Fruit fly (Drosophila melanogaster) whole organism, embryonic: Measurements from ENCODE around the gene Hsp22.

Source experiments
- Blimp-1 ChIP-seq: fragments of 200-800 bp; sonication (Bioruptor generic); optimal IDR thresholded peaks from 3 replicates; lab custom pipeline; 2018; ENCODE audit warnings: missing biosample characterization, missing genetic modification characterization, mild to moderate bottlenecking, moderate library complexity, missing genetic modification reagents
- CG13775 ChIP-seq: fragments of 200-800 bp; sonication (Bioruptor generic); optimal IDR thresholded peaks from 3 replicates; lab custom pipeline; 2017; ENCODE audit warnings: missing biosample characterization, mild to moderate bottlenecking, missing genetic modification characterization
- CG1529 ChIP-seq: fragments of 200-800 bp; sonication (Bioruptor generic); optimal IDR thresholded peaks from 3 replicates; lab custom pipeline; 2018; ENCODE audit warnings: missing biosample characterization, missing genetic modification characterization
- CG15479 ChIP-seq: fragments of 200-800 bp; sonication (Bioruptor generic); optimal IDR thresholded peaks from 3 replicates; lab custom pipeline; 2019; ENCODE audit warnings: missing biosample characterization, mild to moderate bottlenecking, missing genetic modification characterization, moderate library complexity
- CG17186 ChIP-seq: fragments of 200-800 bp; sonication (Bioruptor generic); optimal IDR thresholded peaks from 3 replicates; lab custom pipeline; 2017; ENCODE audit warnings: missing biosample characterization, missing genetic modification reagents, missing genetic modification characterization
- CG17385 ChIP-seq: fragments of 200-800 bp; sonication (Bioruptor generic); optimal IDR thresholded peaks from 3 replicates; lab custom pipeline; 2018; ENCODE audit warnings: missing biosample characterization, mild to moderate bottlenecking, missing genetic modification characterization
- CG17568 ChIP-seq: fragments of 200-800 bp; sonication (Bioruptor generic); optimal IDR thresholded peaks from 2 replicates; lab custom pipeline; 2018; ENCODE audit warnings: missing biosample characterization, mild to moderate bottlenecking, missing genetic modification characterization, moderate library complexity
- CG17829 ChIP-seq: fragments of 200-800 bp; optimal IDR thresholded peaks from 2 replicates; lab custom pipeline; 2019; ENCODE audit warnings: missing biosample characterization, mild to moderate bottlenecking, missing genetic modification characterization, moderate library complexity
- CG4424 ChIP-seq: fragments of 200-800 bp; sonication (Bioruptor generic); optimal IDR thresholded peaks from 3 replicates; lab custom pipeline; 2016; ENCODE audit warnings: missing biosample characterization, missing genetic modification characterization
- CG4854 ChIP-seq: fragments of 200-800 bp; sonication (Bioruptor generic); optimal IDR thresholded peaks from 2 replicates; lab custom pipeline; 2016; ENCODE audit warnings: missing biosample characterization, missing genetic modification characterization, inconsistent platforms
- CG6683 ChIP-seq: fragments of 200-800 bp; sonication (Bioruptor generic); optimal IDR thresholded peaks from 2 replicates; lab custom pipeline; 2017; ENCODE audit warnings: missing biosample characterization, mild to moderate bottlenecking, missing genetic modification characterization, missing genetic modification reagents
- CG6689 ChIP-seq: fragments of 200-800 bp; sonication (Bioruptor generic); IDR thresholded peaks from 2 replicates; pipeline ENCODE4 v1.3.6; 2022; ENCODE audit warnings: missing biosample characterization, missing genetic modification characterization
- CG7271 ChIP-seq: fragments of 200-800 bp; sonication (Bioruptor generic); optimal IDR thresholded peaks from 2 replicates; lab custom pipeline; 2018; ENCODE audit warnings: missing biosample characterization, mild to moderate bottlenecking, missing genetic modification characterization, moderate library complexity
- CG7786 ChIP-seq: fragments of 200-800 bp; sonication (Bioruptor generic); optimal IDR thresholded peaks from 2 replicates; lab custom pipeline; 2016; ENCODE audit warnings: missing biosample characterization, missing genetic modification characterization
- CG7987 ChIP-seq: fragments of 200-800 bp; sonication (Bioruptor generic); optimal IDR thresholded peaks from 2 replicates; lab custom pipeline; 2018; ENCODE audit warnings: missing biosample characterization, mild to moderate bottlenecking, missing genetic modification characterization, moderate library complexity
- CG9215 ChIP-seq: fragments of 200-800 bp; sonication (Bioruptor generic); IDR thresholded peaks from 2 replicates; pipeline ENCODE4 v1.3.6; 2022; ENCODE audit warnings: missing biosample characterization, missing genetic modification characterization
- CG9876 ChIP-seq: fragments of 200-800 bp; sonication (Bioruptor generic); optimal IDR thresholded peaks from 2 replicates; lab custom pipeline; 2016; ENCODE audit warnings: missing biosample characterization, missing genetic modification characterization
- CoRest ChIP-seq: fragments of 200-800 bp; sonication (Bioruptor generic); optimal IDR thresholded peaks from 3 replicates; lab custom pipeline; 2018; ENCODE audit warnings: missing biosample characterization, mild to moderate bottlenecking, missing genetic modification characterization, moderate library complexity
- Deaf1 ChIP-seq: fragments of 200-800 bp; optimal IDR thresholded peaks from 3 replicates; lab custom pipeline; 2019; ENCODE audit warnings: missing biosample characterization, mild to moderate bottlenecking, missing genetic modification characterization, moderate library complexity
- Doc3 ChIP-seq: fragments of 200-800 bp; sonication (Bioruptor generic); IDR thresholded peaks from 3 replicates; pipeline ENCODE4 v1.3.6; 2022; ENCODE audit warnings: missing biosample characterization, missing genetic modification characterization; ENCODE audit not compliant: partially characterized antibody
- Lhr ChIP-seq: fragments of 200-800 bp; sonication (Bioruptor generic); optimal IDR thresholded peaks from 3 replicates; lab custom pipeline; 2017; ENCODE audit warnings: mild to moderate bottlenecking, missing biosample characterization, missing genetic modification reagents, missing genetic modification characterization
- MESR4 ChIP-seq: fragments of 200-800 bp; sonication (Bioruptor generic); optimal IDR thresholded peaks from 2 replicates; lab custom pipeline; 2018; ENCODE audit warnings: missing biosample characterization, mild to moderate bottlenecking, missing genetic modification characterization, moderate library complexity
- Oli ChIP-seq: fragments of 200-800 bp; sonication (Bioruptor generic); optimal IDR thresholded peaks from 2 replicates; lab custom pipeline; 2018; ENCODE audit warnings: missing biosample characterization, mild to moderate bottlenecking, missing genetic modification characterization, moderate library complexity
- Optix ChIP-seq: fragments of 200-800 bp; sonication (Bioruptor generic); IDR thresholded peaks from 3 replicates; pipeline ENCODE4 v1.3.6; 2022; ENCODE audit warnings: missing biosample characterization, missing genetic modification characterization
- PHDP ChIP-seq: fragments of 200-800 bp; sonication (Bioruptor generic); optimal IDR thresholded peaks from 3 replicates; lab custom pipeline; 2018; ENCODE audit warnings: missing biosample characterization, mild to moderate bottlenecking, missing genetic modification characterization, moderate library complexity
- Poxn ChIP-seq: fragments of 200-800 bp; sonication (Bioruptor generic); IDR thresholded peaks from 2 replicates; pipeline ENCODE4 v1.3.6; 2022; ENCODE audit warnings: missing biosample characterization, missing genetic modification characterization
- Scr ChIP-seq: fragments of 200-800 bp; sonication (Bioruptor generic); IDR thresholded peaks from 2 replicates; pipeline ENCODE4 v1.3.6; 2022; ENCODE audit warnings: missing biosample characterization, missing genetic modification characterization; ENCODE audit not compliant: partially characterized antibody
- Spps ChIP-seq: fragments of 200-800 bp; sonication (Bioruptor generic); optimal IDR thresholded peaks from 2 replicates; lab custom pipeline; 2018; ENCODE audit warnings: missing biosample characterization, mild to moderate bottlenecking, missing genetic modification characterization
- Trl ChIP-seq, 3 experiments: fragments of >200 bp in 2 of 3; fragments of 200-800 bp in 1 of 3; sonication (Bioruptor generic) in 1 of 3; optimal IDR thresholded peaks; 2 replicates in 1 of 3; 3 replicates in 2 of 3; lab custom pipeline; 2016 to 2017; ENCODE audit warnings: missing biosample characterization in 1 of 3, missing genetic modification characterization in 1 of 3
- chm ChIP-seq: fragments of 200-800 bp; sonication (Bioruptor generic); IDR thresholded peaks from 2 replicates; pipeline ENCODE4 v1.3.6; 2022; ENCODE audit warnings: missing biosample characterization, missing genetic modification characterization
- croc ChIP-seq: fragments of 200-800 bp; sonication (Bioruptor generic); conservative IDR thresholded peaks from 3 replicates; pipeline ENCODE4 v1.3.6; 2022; ENCODE audit warnings: missing biosample characterization, missing genetic modification characterization
- dati ChIP-seq: fragments of 200-800 bp; sonication (Bioruptor generic); IDR thresholded peaks from 2 replicates; pipeline ENCODE4 v1.3.6; 2022; ENCODE audit warnings: missing biosample characterization, missing genetic modification characterization
- dmrt11E ChIP-seq: fragments of 200-800 bp; sonication (Bioruptor generic); optimal IDR thresholded peaks from 3 replicates; lab custom pipeline; 2018; ENCODE audit warnings: missing biosample characterization, mild to moderate bottlenecking, missing genetic modification characterization, moderate library complexity
- gsb-n ChIP-seq: fragments of 200-800 bp; sonication (Bioruptor generic); optimal IDR thresholded peaks from 3 replicates; lab custom pipeline; 2018; ENCODE audit warnings: missing biosample characterization, mild to moderate bottlenecking, missing genetic modification characterization
- hth ChIP-seq: fragments of >200 bp; optimal IDR thresholded peaks from 2 replicates; lab custom pipeline; 2017; ENCODE audit warnings: inconsistent platforms
- jigr1 ChIP-seq: fragments of 200-800 bp; sonication (Bioruptor generic); IDR thresholded peaks from 3 replicates; pipeline ENCODE4 v1.3.6; 2022; ENCODE audit warnings: missing biosample characterization, missing genetic modification characterization
- nerfin-1 ChIP-seq: fragments of 200-800 bp; sonication (Bioruptor generic); optimal IDR thresholded peaks from 3 replicates; lab custom pipeline; 2019; ENCODE audit warnings: missing biosample characterization, mild to moderate bottlenecking, missing genetic modification characterization, moderate library complexity
- onecut ChIP-seq: fragments of 200-800 bp; sonication (Bioruptor generic); IDR thresholded peaks from 2 replicates; pipeline ENCODE4 v1.3.6; 2022; ENCODE audit warnings: missing biosample characterization, missing genetic modification characterization
- otp ChIP-seq: fragments of 200-800 bp; sonication (Bioruptor generic); IDR thresholded peaks from 3 replicates; pipeline ENCODE4, ENCODE4 v1.3.6; 2022; ENCODE audit warnings: missing biosample characterization, missing genetic modification characterization
- phol ChIP-seq: fragments of 200-800 bp; sonication (Bioruptor generic); optimal IDR thresholded peaks from 3 replicates; lab custom pipeline; 2018; ENCODE audit warnings: missing biosample characterization, mild to moderate bottlenecking, missing genetic modification characterization, moderate library complexity
- schlank ChIP-seq: fragments of 200-800 bp; sonication (Bioruptor generic); optimal IDR thresholded peaks from 2 replicates; lab custom pipeline; 2018; ENCODE audit warnings: missing biosample characterization, mild to moderate bottlenecking, missing genetic modification characterization
- sens ChIP-seq: fragments of 200-800 bp; sonication (Bioruptor generic); peaks from one replicate; lab custom pipeline; 2016; ENCODE audit warnings: missing biosample characterization, missing genetic modification characterization
- shn ChIP-seq: fragments of 200-800 bp; sonication (Bioruptor generic); optimal IDR thresholded peaks from 3 replicates; lab custom pipeline; 2016; ENCODE audit warnings: missing biosample characterization, missing genetic modification characterization
- slou ChIP-seq: fragments of 200-800 bp; sonication (Bioruptor generic); optimal IDR thresholded peaks from 3 replicates; lab custom pipeline; 2016; ENCODE audit warnings: missing biosample characterization, missing genetic modification characterization
- stwl ChIP-seq: fragments of 200-800 bp; sonication (Bioruptor generic); optimal IDR thresholded peaks from 3 replicates; lab custom pipeline; 2018; ENCODE audit warnings: missing biosample characterization, mild to moderate bottlenecking, missing genetic modification characterization, moderate library complexity
- tll ChIP-seq, 2 experiments: fragments of 200-800 bp in 1 of 2; fragments of >200 bp in 1 of 2; sonication (Bioruptor generic) in 1 of 2; optimal IDR thresholded peaks; 2 replicates each; lab custom pipeline; 2017 to 2019; ENCODE audit warnings: missing biosample characterization in 2 of 2, missing genetic modification characterization in 2 of 2, mild to moderate bottlenecking in 1 of 2, moderate library complexity in 1 of 2
- trem ChIP-seq: fragments of 200-800 bp; optimal IDR thresholded peaks from 3 replicates; lab custom pipeline; 2019; ENCODE audit warnings: missing biosample characterization, mild to moderate bottlenecking, missing genetic modification characterization, moderate library complexity
- twi ChIP-seq: fragments of 200-800 bp; optimal IDR thresholded peaks from 2 replicates; lab custom pipeline; 2019; ENCODE audit warnings: missing biosample characterization, mild to moderate bottlenecking, missing genetic modification characterization, moderate library complexity

Gene Hsp22

DNA sequence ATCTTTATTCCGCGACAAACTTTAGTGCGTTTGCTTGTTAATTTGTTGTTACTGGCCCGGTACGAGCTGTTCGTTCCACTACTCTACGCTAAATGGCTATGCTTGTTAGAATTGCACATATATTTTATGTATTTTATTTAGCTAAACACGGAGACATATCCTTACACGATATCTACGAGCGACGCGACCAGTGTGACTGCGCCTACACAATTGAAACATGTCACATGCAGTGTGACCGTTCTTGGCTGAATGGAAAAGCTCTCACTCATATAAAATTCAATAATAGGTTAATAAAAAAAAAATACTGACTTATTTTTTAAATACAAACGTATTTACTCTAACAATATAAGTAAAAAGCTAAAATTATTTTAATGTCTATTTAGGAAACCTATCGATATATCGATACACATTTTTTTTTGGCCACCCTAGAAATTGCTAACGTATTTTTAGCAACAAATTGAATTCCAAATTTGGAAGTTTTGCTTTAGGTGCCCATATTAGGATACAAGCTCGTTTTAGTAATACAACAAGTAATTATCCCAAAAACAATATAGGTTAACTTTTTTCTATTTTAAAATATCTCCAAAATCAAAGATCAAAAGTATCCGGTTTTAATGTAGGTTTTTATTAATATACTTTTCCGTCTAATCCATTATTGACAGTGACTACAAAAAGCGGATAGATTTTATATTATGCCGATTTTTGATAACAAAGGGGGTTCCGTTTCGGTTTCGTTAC lies 26.5 kb downstream of the Hsp22 start, which contains the start of gene CG4080 (continued):
- TF ChIP-seq dmrt11E (tag; lab: Kevin White, UChicago), result peak; percentile 43
- no peak for TF ChIP-seq onecut (GFP tag; lab: Robert Waterston, UW)
- peak; percentile 40 for TF ChIP-seq nerfin-1 (tag; lab: Kevin White, UChicago)
- TF ChIP-seq CG15479 (GFP tag; lab: Kevin White, UChicago), result no peak
- TF ChIP-seq hth (lab: Kevin White, UChicago), result no peak
- TF ChIP-seq CG7987 (GFP tag; lab: Kevin White, UChicago), result peak; percentile 25
- peak; percentile 8 for TF ChIP-seq CG17385 (GFP tag; lab: Kevin White, UChicago)
- no peak for TF ChIP-seq CG17186 (GFP tag; lab: Kevin White, UChicago)
- peak; percentile 8 for TF ChIP-seq CG4424 (GFP tag; lab: Kevin White, UChicago)
- TF ChIP-seq otp (GFP tag; lab: Robert Waterston, UW), result peak; percentile 27; the same call in 1 of the 3 replicates
- TF ChIP-seq chm (GFP tag; lab: Robert Waterston, UW), result peak; percentile 13; the same call in 1 of the 2 replicates
- TF ChIP-seq Optix (GFP tag; lab: Robert Waterston, UW), result no peak
- no peak for TF ChIP-seq dati (GFP tag; lab: Robert Waterston, UW)
- peak; percentile 40 for TF ChIP-seq gsb-n (tag; lab: Kevin White, UChicago)
- TF ChIP-seq sens (GFP tag; lab: Kevin White, UChicago), result peak; percentile 88
- peak; percentile 43 for TF ChIP-seq PHDP
- peak; percentile 90 for TF ChIP-seq Scr
- TF ChIP-seq Doc3 (GFP tag; lab: Robert Waterston, UW), result peak; percentile 84
- peak; percentile 55 for TF ChIP-seq CoRest (tag; lab: Kevin White, UChicago)
- no peak for TF ChIP-seq slou (GFP tag; lab: Kevin White, UChicago)
- TF ChIP-seq phol (tag; lab: Kevin White, UChicago), result peak; percentile 55
- no peak for TF ChIP-seq CG9876
- TF ChIP-seq CG17829 (tag; lab: Kevin White, UChicago), result peak; percentile 57
- TF ChIP-seq CG9215 (GFP tag; lab: Robert Waterston, UW), result no peak
- TF ChIP-seq Oli (tag; lab: Kevin White, UChicago), result no peak
- TF ChIP-seq twi (tag; lab: Kevin White, UChicago), result peak; percentile 29
- TF ChIP-seq Trl (optimal IDR thresholded peaks at IDR 0.05; lab: Kevin White, UChicago), result no peak
- TF ChIP-seq Trl (GFP tag; optimal IDR thresholded peaks at IDR 0.05; lab: Kevin White, UChicago), result no peak
- peak; percentile 6 for TF ChIP-seq CG13775
- peak; percentile 86 for TF ChIP-seq stwl (tag; lab: Kevin White, UChicago)
- TF ChIP-seq shn, result no peak
- TF ChIP-seq Lhr (GFP tag; lab: Kevin White, UChicago), result peak; percentile 81
- peak; percentile 49 for TF ChIP-seq Deaf1
- TF ChIP-seq CG7271, result no peak
- no peak for TF ChIP-seq tll (GFP tag; optimal IDR thresholded peaks at IDR 0.05; lab: Kevin White, UChicago)
- 0 out of 2 replicates have a peak, but pooled peaks have one; percentile 18 for TF ChIP-seq CG6689 (GFP tag; lab: Robert Waterston, UW)
- no peak for TF ChIP-seq CG1529 (GFP tag; lab: Kevin White, UChicago)
- TF ChIP-seq MESR4 (GFP tag; lab: Kevin White, UChicago), result peak; percentile 89
- no peak for TF ChIP-seq Spps
- TF ChIP-seq CG7786 (GFP tag; lab: Kevin White, UChicago), result no peak
- no peak; the same call in 2 of the 3 replicates for TF ChIP-seq jigr1 (GFP tag; lab: Robert Waterston, UW)
- TF ChIP-seq trem (tag; lab: Kevin White, UChicago), result peak; percentile 61
- TF ChIP-seq croc (GFP tag; lab: Robert Waterston, UW), result no peak
- TF ChIP-seq CG17568 (GFP tag; lab: Kevin White, UChicago), result peak; percentile 34
- TF ChIP-seq CG4854 (GFP tag; lab: Kevin White, UChicago), result peak; percentile 11
- TF ChIP-seq Poxn (GFP tag; lab: Robert Waterston, UW), result no peak
- no peak for TF ChIP-seq CG6683 (GFP tag; lab: Kevin White, UChicago)
- no peak for TF ChIP-seq Blimp-1 (GFP tag; lab: Kevin White, UChicago)
- no peak for TF ChIP-seq schlank (tag; lab: Kevin White, UChicago)
